Worm (Caenorhabditis elegans): ENCODE measurements around the gene pes-5.

DNA sequence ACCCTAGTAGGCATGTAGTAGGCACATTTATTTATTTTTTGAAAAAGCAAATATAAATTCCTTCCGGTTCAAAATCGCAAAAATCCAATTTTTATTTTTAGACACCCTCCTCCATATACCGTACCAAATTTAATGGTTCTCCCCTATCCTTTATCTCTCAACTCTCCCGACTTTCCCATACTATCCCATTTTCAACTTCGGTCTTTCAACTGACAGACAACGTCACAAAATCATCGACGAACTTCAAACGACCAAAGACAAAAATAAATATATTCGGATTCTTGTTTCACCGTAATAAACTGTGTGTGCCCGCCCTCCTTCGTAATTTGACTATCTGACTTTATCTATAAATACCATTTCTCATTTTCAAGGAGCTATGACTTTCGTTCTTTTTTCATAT is 5.4 kb upstream of the pes-5 start, which contains the start of gene T27D12.6:
- TF ChIP-seq Y79H2A.3 (GFP tag; conservative IDR thresholded peaks at IDR 0.05) = no peak
- TF ChIP-seq ZK185.1 (tag; optimal IDR thresholded peaks at IDR 0.05; ENCODE audit: poor library complexity, severe bottlenecking) = no peak
- TF ChIP-seq ceh-58 (GFP tag; IDR thresholded peaks at IDR 0.05) = no peak
- TF ChIP-seq ceh-79 (tag; optimal IDR thresholded peaks at IDR 0.05) = no peak
- no peak for TF ChIP-seq Y53F4B.3 (GFP tag; IDR thresholded peaks at IDR 0.05)
- TF ChIP-seq nhr-179 (tag; optimal IDR thresholded peaks at IDR 0.05) = no peak
- no peak for TF ChIP-seq hrde-1 (tag; optimal IDR thresholded peaks at IDR 0.05; ENCODE audit: borderline replicate concordance)
- TF ChIP-seq madf-6 (GFP tag; IDR thresholded peaks at IDR 0.05) = no peak
- no peak for TF ChIP-seq attf-6 (GFP tag; IDR thresholded peaks at IDR 0.05)
- no peak for TF ChIP-seq xnd-1 (tag; optimal IDR thresholded peaks at IDR 0.05)

Measured in whole organism, young adult.